Fruit fly (Drosophila melanogaster) whole organism, embryonic: Measurements from ENCODE around the gene loqs.

ENCODE experiments used
- Adf1 ChIP-seq: fragments of 200-800 bp; sonication (Bioruptor generic); IDR thresholded peaks from 2 replicates; pipeline ENCODE4 v1.3.6; 2022; ENCODE audit warnings: missing biosample characterization, missing genetic modification characterization
- Blimp-1 ChIP-seq: fragments of 200-800 bp; sonication (Bioruptor generic); optimal IDR thresholded peaks from 3 replicates; lab custom pipeline; 2018; ENCODE audit warnings: missing biosample characterization, missing genetic modification characterization, mild to moderate bottlenecking, moderate library complexity, missing genetic modification reagents
- CG10267 ChIP-seq: fragments of 200-800 bp; sonication (Bioruptor generic); optimal IDR thresholded peaks from 2 replicates; lab custom pipeline; 2018; ENCODE audit warnings: missing biosample characterization, mild to moderate bottlenecking, missing genetic modification characterization, moderate library complexity
- CG10321 ChIP-seq: fragments of 200-800 bp; sonication (Bioruptor generic); IDR thresholded peaks from 2 replicates; pipeline ENCODE4 v1.3.6; 2022; ENCODE audit warnings: missing biosample characterization, missing genetic modification characterization
- CG10366 ChIP-seq: fragments of 200-800 bp; sonication (Bioruptor generic); IDR thresholded peaks from 2 replicates; pipeline ENCODE4 v1.3.6; 2022; ENCODE audit warnings: missing biosample characterization, missing genetic modification characterization
- CG10654 ChIP-seq: fragments of 200-800 bp; sonication (Bioruptor generic); optimal IDR thresholded peaks from 2 replicates; lab custom pipeline; 2016; ENCODE audit warnings: missing biosample characterization, missing genetic modification characterization
- CG12299 ChIP-seq: fragments of 200-800 bp; sonication (Bioruptor generic); optimal IDR thresholded peaks from 2 replicates; lab custom pipeline; 2018; ENCODE audit warnings: missing biosample characterization, mild to moderate bottlenecking, missing genetic modification characterization
- CG13894 ChIP-seq: fragments of 200-800 bp; sonication (Bioruptor generic); optimal IDR thresholded peaks from 3 replicates; lab custom pipeline; 2018; ENCODE audit warnings: missing biosample characterization, mild to moderate bottlenecking, missing genetic modification characterization, moderate library complexity
- CG15601 ChIP-seq: fragments of 200-800 bp; sonication (Bioruptor generic); optimal IDR thresholded peaks from 3 replicates; lab custom pipeline; 2019; ENCODE audit warnings: missing biosample characterization, mild to moderate bottlenecking, missing genetic modification characterization, moderate library complexity
- CG2678 ChIP-seq: fragments of 200-800 bp; sonication (Bioruptor generic); optimal IDR thresholded peaks from 3 replicates; lab custom pipeline; 2019; ENCODE audit warnings: missing biosample characterization, mild to moderate bottlenecking, missing genetic modification characterization, moderate library complexity
- CG2875 ChIP-seq: fragments of 200-800 bp; sonication (Bioruptor generic); optimal IDR thresholded peaks from 2 replicates; lab custom pipeline; 2017; ENCODE audit warnings: missing biosample characterization, mild to moderate bottlenecking, missing genetic modification characterization, missing genetic modification reagents
- CG30020 ChIP-seq: fragments of 200-800 bp; optimal IDR thresholded peaks from 2 replicates; lab custom pipeline; 2019; ENCODE audit warnings: missing biosample characterization, mild to moderate bottlenecking, missing genetic modification characterization, moderate library complexity
- CG3281 ChIP-seq: fragments of 200-800 bp; sonication (Bioruptor generic); optimal IDR thresholded peaks from 3 replicates; lab custom pipeline; 2017; ENCODE audit warnings: missing biosample characterization, mild to moderate bottlenecking, missing genetic modification characterization
- CG34422 ChIP-seq: fragments of 200-800 bp; sonication (Bioruptor generic); IDR thresholded peaks from 3 replicates; pipeline ENCODE4 v1.3.6; 2022; ENCODE audit warnings: missing biosample characterization, missing genetic modification characterization
- CG43689 ChIP-seq: fragments of 200-800 bp; sonication (Bioruptor generic); IDR thresholded peaks from 2 replicates; pipeline ENCODE4 v1.3.6; 2022; ENCODE audit warnings: missing biosample characterization, missing genetic modification characterization
- CG4730 ChIP-seq: fragments of 200-800 bp; sonication (Bioruptor generic); IDR thresholded peaks from 2 replicates; pipeline ENCODE4 v1.3.6; 2022; ENCODE audit warnings: missing biosample characterization, missing genetic modification characterization
- CG4854 ChIP-seq: fragments of 200-800 bp; sonication (Bioruptor generic); optimal IDR thresholded peaks from 2 replicates; lab custom pipeline; 2016; ENCODE audit warnings: missing biosample characterization, missing genetic modification characterization, inconsistent platforms
- CG6689 ChIP-seq: fragments of 200-800 bp; sonication (Bioruptor generic); IDR thresholded peaks from 2 replicates; pipeline ENCODE4 v1.3.6; 2022; ENCODE audit warnings: missing biosample characterization, missing genetic modification characterization
- CG6813 ChIP-seq: fragments of 200-800 bp; sonication (Bioruptor generic); optimal IDR thresholded peaks from 2 replicates; lab custom pipeline; 2017; ENCODE audit warnings: missing biosample characterization, missing genetic modification characterization, mild to moderate bottlenecking, moderate library complexity, missing genetic modification reagents
- CG7928 ChIP-seq: fragments of 200-800 bp; sonication (Bioruptor generic); optimal IDR thresholded peaks from 2 replicates; lab custom pipeline; 2017; ENCODE audit warnings: missing biosample characterization, mild to moderate bottlenecking, missing genetic modification characterization
- CG8290 ChIP-seq, 3 experiments: fragments of 200-800 bp; sonication (Bioruptor generic); optimal IDR thresholded peaks; 2 replicates each; lab custom pipeline; 2016 to 2019; ENCODE audit warnings: missing biosample characterization in 3 of 3, missing genetic modification characterization in 3 of 3, mild to moderate bottlenecking in 2 of 3, moderate library complexity in 1 of 3
- CG8388 ChIP-seq: fragments of 200-800 bp; sonication (Bioruptor generic); optimal IDR thresholded peaks from 2 replicates; lab custom pipeline; 2019; ENCODE audit warnings: missing biosample characterization, mild to moderate bottlenecking, missing genetic modification characterization, moderate library complexity
- CG8478 ChIP-seq: fragments of >200 bp; optimal IDR thresholded peaks from 2 replicates; lab custom pipeline; 2018
- CG8944 ChIP-seq: fragments of 200-800 bp; sonication (Bioruptor generic); optimal IDR thresholded peaks from 3 replicates; lab custom pipeline; 2016; ENCODE audit warnings: missing biosample characterization, missing genetic modification characterization
- CG9215 ChIP-seq: fragments of 200-800 bp; sonication (Bioruptor generic); IDR thresholded peaks from 2 replicates; pipeline ENCODE4 v1.3.6; 2022; ENCODE audit warnings: missing biosample characterization, missing genetic modification characterization
- CG9817 ChIP-seq: fragments of 200-800 bp; sonication (Bioruptor generic); optimal IDR thresholded peaks from 2 replicates; lab custom pipeline; 2018; ENCODE audit warnings: missing biosample characterization, mild to moderate bottlenecking, missing genetic modification characterization, moderate library complexity
- D ChIP-seq, 2 experiments: fragments of 200-800 bp in 1 of 2; fragments of >200 bp in 1 of 2; sonication (Bioruptor generic) in 1 of 2; optimal IDR thresholded peaks; 2 replicates in 1 of 2; 3 replicates in 1 of 2; lab custom pipeline; 2017; ENCODE audit warnings: mild to moderate bottlenecking in 1 of 2, missing biosample characterization in 1 of 2, missing genetic modification characterization in 1 of 2, missing genetic modification reagents in 1 of 2
- D19A ChIP-seq: fragments of 200-800 bp; optimal IDR thresholded peaks from 3 replicates; lab custom pipeline; 2019; ENCODE audit warnings: missing biosample characterization, mild to moderate bottlenecking, missing genetic modification characterization, moderate library complexity
- Dll ChIP-seq: fragments of 200-800 bp; sonication (Bioruptor generic); IDR thresholded peaks from 4 replicates; pipeline ENCODE4 v1.3.6; 2022; ENCODE audit warnings: missing biosample characterization, missing genetic modification characterization; ENCODE audit not compliant: partially characterized antibody
- HHEX ChIP-seq: fragments of 200-800 bp; sonication (Bioruptor generic); optimal IDR thresholded peaks from 3 replicates; lab custom pipeline; 2017; ENCODE audit warnings: missing biosample characterization, mild to moderate bottlenecking, missing genetic modification characterization, missing genetic modification reagents
- HLHmδ ChIP-seq: fragments of 200-800 bp; sonication (Bioruptor generic); optimal IDR thresholded peaks from 2 replicates; lab custom pipeline; 2018; ENCODE audit warnings: missing biosample characterization, mild to moderate bottlenecking, missing genetic modification characterization, moderate library complexity
- HmgD ChIP-seq: fragments of 200-800 bp; sonication (Bioruptor generic); optimal IDR thresholded peaks from 3 replicates; lab custom pipeline; 2016; ENCODE audit warnings: missing biosample characterization, missing genetic modification characterization
- Hr51 ChIP-seq, 2 experiments: fragments of 200-800 bp; sonication (Bioruptor generic); optimal IDR thresholded peaks; 2 replicates in 1 of 2; 3 replicates in 1 of 2; lab custom pipeline; 2016 to 2018; ENCODE audit warnings: missing biosample characterization in 2 of 2, missing genetic modification characterization in 2 of 2, mild to moderate bottlenecking in 1 of 2, moderate library complexity in 1 of 2
- NFAT ChIP-seq: fragments of 200-800 bp; sonication (Bioruptor generic); IDR thresholded peaks from 2 replicates; pipeline ENCODE4 v1.3.6; 2022; ENCODE audit warnings: missing biosample characterization, missing genetic modification characterization
- Nf-YB ChIP-seq: fragments of 200-800 bp; sonication (Bioruptor generic); optimal IDR thresholded peaks from 3 replicates; lab custom pipeline; 2019; ENCODE audit warnings: missing biosample characterization, mild to moderate bottlenecking, missing genetic modification characterization, moderate library complexity
- Ravus ChIP-seq: fragments of 200-800 bp; sonication (Bioruptor generic); IDR thresholded peaks from 2 replicates; pipeline ENCODE4 v1.3.6; 2022; ENCODE audit warnings: missing biosample characterization, missing genetic modification characterization
- Side ChIP-seq: fragments of 200-800 bp; sonication (Bioruptor generic); optimal IDR thresholded peaks from 2 replicates; lab custom pipeline; 2016; ENCODE audit warnings: missing biosample characterization, missing genetic modification characterization
- corto ChIP-seq: fragments of 200-800 bp; sonication (Bioruptor generic); optimal IDR thresholded peaks from 2 replicates; lab custom pipeline; 2016; ENCODE audit warnings: missing biosample characterization, mild to moderate bottlenecking, missing genetic modification characterization, moderate library complexity
- da ChIP-seq: fragments of 200-800 bp; sonication (Bioruptor generic); optimal IDR thresholded peaks from 2 replicates; lab custom pipeline; 2016; ENCODE audit warnings: missing biosample characterization, missing genetic modification characterization
- dmrt99B ChIP-seq: fragments of 200-800 bp; sonication (Bioruptor generic); optimal IDR thresholded peaks from 2 replicates; lab custom pipeline; 2018; ENCODE audit warnings: missing biosample characterization, mild to moderate bottlenecking, missing genetic modification characterization, moderate library complexity
- ewg ChIP-seq: fragments of 200-800 bp; sonication (Bioruptor generic); optimal IDR thresholded peaks from 3 replicates; lab custom pipeline; 2017; ENCODE audit warnings: mild to moderate bottlenecking, missing biosample characterization, missing genetic modification reagents, missing genetic modification characterization
- gt ChIP-seq: fragments of 200-800 bp; sonication (Bioruptor generic); IDR thresholded peaks from 2 replicates; pipeline ENCODE4 v1.3.6; 2022; ENCODE audit warnings: missing biosample characterization, missing genetic modification characterization
- hb ChIP-seq: fragments of 200-800 bp; sonication (Bioruptor generic); IDR thresholded peaks from 3 replicates; pipeline ENCODE4 v1.3.6; 2022; ENCODE audit warnings: missing biosample characterization, missing genetic modification characterization; ENCODE audit not compliant: partially characterized antibody
- odd ChIP-seq: fragments of 200-800 bp; sonication (Bioruptor generic); optimal IDR thresholded peaks from 2 replicates; lab custom pipeline; 2017; ENCODE audit warnings: missing biosample characterization, mild to moderate bottlenecking, missing genetic modification characterization
- sens-2 ChIP-seq: fragments of 200-800 bp; sonication (Bioruptor generic); IDR thresholded peaks from 2 replicates; pipeline ENCODE4 v1.3.6; 2022; ENCODE audit warnings: missing biosample characterization, missing genetic modification characterization
- sob ChIP-seq: fragments of 200-800 bp; sonication (Bioruptor generic); IDR thresholded peaks from 2 replicates; pipeline ENCODE4 v1.3.6; 2022; ENCODE audit warnings: missing biosample characterization, missing genetic modification characterization
- twi ChIP-seq: fragments of 200-800 bp; optimal IDR thresholded peaks from 2 replicates; lab custom pipeline; 2019; ENCODE audit warnings: missing biosample characterization, mild to moderate bottlenecking, missing genetic modification characterization, moderate library complexity
- wor ChIP-seq: fragments of 200-800 bp; sonication (Bioruptor generic); IDR thresholded peaks from 2 replicates; pipeline ENCODE4 v1.3.6; 2022; ENCODE audit warnings: missing biosample characterization, missing genetic modification characterization
- zen ChIP-seq: fragments of 200-800 bp; sonication (Bioruptor generic); optimal IDR thresholded peaks from 3 replicates; lab custom pipeline; 2018; ENCODE audit warnings: missing biosample characterization, mild to moderate bottlenecking, missing genetic modification characterization, moderate library complexity

The loqs gene

DNA sequence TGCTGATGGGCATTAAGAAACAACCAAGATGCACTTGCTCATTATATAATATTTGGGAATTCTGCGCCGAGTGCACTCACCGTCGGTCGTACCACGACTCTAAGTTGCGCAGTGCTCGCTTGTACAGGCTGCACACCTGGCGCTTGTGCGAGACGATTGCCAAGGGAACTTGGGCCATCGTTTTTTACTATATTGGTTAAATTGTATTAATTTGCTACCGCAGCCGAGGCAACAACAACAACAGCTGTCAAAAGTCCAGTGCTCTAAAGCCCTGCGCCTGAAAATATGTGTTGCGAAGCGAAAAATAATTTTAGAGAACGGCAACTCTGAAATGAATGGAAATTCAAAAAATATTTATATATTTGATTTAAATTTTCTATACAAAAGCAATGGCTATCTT, 11.7 kb upstream of the loqs start, which contains the start of gene ND-B22 (continued):
- TF ChIP-seq D19A (tag; lab: Kevin White, UChicago) = peak; percentile 27
- TF ChIP-seq Dll = peak; percentile 37; the same call in 1 of the 4 replicates
- TF ChIP-seq odd (GFP tag; lab: Kevin White, UChicago) = peak; percentile 32
- no peak for TF ChIP-seq CG9215 (GFP tag; lab: Robert Waterston, UW)
- TF ChIP-seq D (optimal IDR thresholded peaks at IDR 0.05; lab: Kevin White, UChicago) = no peak
- TF ChIP-seq D (GFP tag; optimal IDR thresholded peaks at IDR 0.05; lab: Kevin White, UChicago) = no peak
- TF ChIP-seq Side (GFP tag; lab: Kevin White, UChicago) = no peak
- TF ChIP-seq gt (GFP tag; lab: Robert Waterston, UW) = no peak
- no peak for TF ChIP-seq dmrt99B (tag; lab: Kevin White, UChicago)
- TF ChIP-seq Ravus (GFP tag; lab: Robert Waterston, UW) = no peak
- TF ChIP-seq sens-2 (GFP tag; lab: Robert Waterston, UW) = no peak
- TF ChIP-seq CG12299 = no peak
- no peak for TF ChIP-seq CG8944
- TF ChIP-seq CG10654 (GFP tag; lab: Kevin White, UChicago) = peak; percentile 31
- peak; percentile 28 for TF ChIP-seq CG2678 (tag; lab: Kevin White, UChicago)
- TF ChIP-seq HmgD (GFP tag; lab: Kevin White, UChicago) = no peak
- no peak for TF ChIP-seq CG10366 (GFP tag; lab: Robert Waterston, UW)
- peak; percentile 52 for TF ChIP-seq CG15601 (tag; lab: Kevin White, UChicago)
- no peak for TF ChIP-seq CG6813 (GFP tag; lab: Kevin White, UChicago)
- TF ChIP-seq hb (GFP tag; lab: Robert Waterston, UW) = 0 out of 3 replicates have a peak, but pooled peaks have one; percentile 28
- TF ChIP-seq CG8388 (GFP tag; lab: Kevin White, UChicago) = no peak
- no peak for TF ChIP-seq CG8290 (GFP tag; optimal IDR thresholded peaks at IDR 0.05; lab: Kevin White, UChicago)
- TF ChIP-seq CG8290 (tag; optimal IDR thresholded peaks at IDR 0.05; lab: Kevin White, UChicago) = peak in 1 of 2 experiments; percentile 49
- peak; percentile 56 for TF ChIP-seq CG3281
- no peak for TF ChIP-seq CG6689
- TF ChIP-seq wor (GFP tag; lab: Robert Waterston, UW) = no peak
- no peak for TF ChIP-seq corto (GFP tag; lab: Kevin White, UChicago)
- TF ChIP-seq Hr51 (GFP tag; optimal IDR thresholded peaks at IDR 0.05; lab: Kevin White, UChicago) = peak in 1 of 2 experiments; percentile 5
- no peak for TF ChIP-seq Nf-YB (GFP tag; lab: Kevin White, UChicago)
- TF ChIP-seq HLHmδ (GFP tag; lab: Kevin White, UChicago) = no peak
- TF ChIP-seq CG9817 (tag; lab: Kevin White, UChicago) = peak; percentile 40
- TF ChIP-seq CG8478 (lab: Kevin White, UChicago) = no peak
- TF ChIP-seq CG13894 (tag; lab: Kevin White, UChicago) = peak; percentile 8
- peak; percentile 43 for TF ChIP-seq CG30020
- TF ChIP-seq CG4854 (GFP tag; lab: Kevin White, UChicago) = no peak
- peak; percentile 35; the same call in 1 of the 3 replicates for TF ChIP-seq CG34422 (GFP tag; lab: Robert Waterston, UW)
- TF ChIP-seq da (GFP tag; lab: Kevin White, UChicago) = no peak
- peak; percentile 93 for TF ChIP-seq CG10267 (tag; lab: Kevin White, UChicago)
- no peak for TF ChIP-seq Blimp-1 (GFP tag; lab: Kevin White, UChicago)
- TF ChIP-seq sob (GFP tag; lab: Robert Waterston, UW) = peak; percentile 66
- peak; percentile 52 for TF ChIP-seq ewg (GFP tag; lab: Kevin White, UChicago)
- TF ChIP-seq twi (tag; lab: Kevin White, UChicago) = peak; percentile 12
- TF ChIP-seq NFAT (GFP tag; lab: Robert Waterston, UW) = no peak; the same call in 1 of the 2 replicates
- TF ChIP-seq zen (tag; lab: Kevin White, UChicago) = peak; percentile 12
- TF ChIP-seq CG7928 = no peak
- TF ChIP-seq CG43689 = no peak
- peak; percentile 47 for TF ChIP-seq HHEX (GFP tag; lab: Kevin White, UChicago)
- TF ChIP-seq CG2875 (GFP tag; lab: Kevin White, UChicago) = no peak
- TF ChIP-seq Adf1 = no peak; the same call in 1 of the 2 replicates
- no peak for TF ChIP-seq CG4730 (GFP tag; lab: Robert Waterston, UW)
- no peak for TF ChIP-seq CG10321 (GFP tag; lab: Robert Waterston, UW)
